Worm (Caenorhabditis elegans) whole organism, L4/young adult: ENCODE measurements around the gene srsx-40.

Source experiments
- W03F9.2 ChIP-seq: fragments of 150-350 bp; optimal IDR thresholded peaks from 2 replicates; lab custom pipeline; 2014; ENCODE audit warnings: missing biosample characterization, missing genetic modification characterization
- him-1 ChIP-seq: sonication (generic microtip); optimal IDR thresholded peaks from 2 replicates; lab custom pipeline; 2016; ENCODE audit warnings: missing genotype, missing genetic modification reagents, missing genetic modification characterization, missing compliant biosample characterization

DNA sequence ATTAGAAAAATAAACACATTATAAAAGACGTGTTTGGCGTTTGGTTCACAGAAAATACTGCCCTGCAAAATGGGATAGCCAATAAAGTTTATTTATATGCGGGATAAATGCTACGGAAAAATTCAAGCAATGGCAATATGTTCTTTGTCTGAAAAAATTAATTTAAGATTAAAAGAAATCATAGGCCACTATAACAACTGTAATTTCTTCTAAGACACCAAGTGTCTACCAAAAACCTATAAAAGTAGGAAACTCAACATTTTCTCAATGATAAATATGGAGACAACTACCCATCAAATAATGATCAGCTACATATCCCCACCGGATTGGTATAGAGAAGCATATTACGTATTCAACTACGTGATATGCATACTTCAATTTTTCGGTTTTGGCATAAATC lies 1.9 kb upstream of the srsx-40 start, which contains the start of gene srw-3:
- TF ChIP-seq him-1 (no peak), W03F9.2 (tag; lab: Kevin White, UChicago) (no peak)
